Worm (Caenorhabditis elegans) whole organism, midembryonic: ENCODE measurements around the gene cyp-35A5.

Source experiments
- cog-1 ChIP-seq: sonication (generic microtip); optimal IDR thresholded peaks from 2 replicates; lab custom pipeline; 2016; ENCODE audit warnings: missing genetic modification characterization, missing compliant biosample characterization
- flt-1 ChIP-seq: fragments of 200-800 bp; sonication (Bioruptor generic); IDR thresholded peaks from 2 replicates; pipeline ENCODE4 v1.3.6; 2022; ENCODE audit warnings: missing genetic modification characterization, missing compliant biosample characterization
- ref-1 ChIP-seq: fragments of 200-800 bp; sonication (Bioruptor generic); conservative IDR thresholded peaks from 2 replicates; pipeline ENCODE4 v1.3.6; 2022; ENCODE audit warnings: missing genetic modification reagents, missing genetic modification characterization, missing compliant biosample characterization
- ztf-23 ChIP-seq: fragments of 200-800 bp; sonication (Bioruptor generic); IDR thresholded peaks from 2 replicates; pipeline ENCODE4 v1.3.6; 2022; ENCODE audit warnings: missing genetic modification reagents, missing genetic modification characterization, missing compliant biosample characterization

DNA sequence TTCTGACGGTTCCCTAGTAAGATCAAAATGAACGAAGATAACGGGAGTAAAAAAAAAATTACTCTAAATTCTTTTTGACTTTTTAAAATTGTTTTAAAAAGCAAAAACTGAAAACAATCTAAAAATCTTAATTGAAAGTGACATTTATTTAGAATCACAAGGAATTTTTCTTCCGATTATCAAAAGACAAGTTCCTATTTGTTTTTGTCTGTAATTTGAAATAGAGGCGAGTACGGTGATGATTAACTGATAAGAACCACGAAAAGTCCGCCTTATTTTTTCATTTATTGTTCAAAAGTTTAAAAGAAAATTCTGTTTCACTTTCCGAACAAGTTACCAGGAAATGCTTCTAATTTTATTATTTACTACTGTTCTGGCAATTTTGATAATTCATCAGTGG is 13.6 kb downstream of the cyp-35A5 start, which contains the start of gene dach-1:
- TF ChIP-seq ztf-23 (GFP tag; lab: Robert Waterston, UW) (no peak), flt-1 (GFP tag; lab: Robert Waterston, UW) (no peak), cog-1 (tag; lab: Kevin White, UChicago) (no peak), ref-1 (no peak)
